Fruit fly (Drosophila melanogaster) whole organism, embryonic: ENCODE data around the gene bun.

ENCODE experiments used
- Atf3 ChIP-seq: fragments of 200-800 bp; sonication (Bioruptor generic); optimal IDR thresholded peaks from 3 replicates; lab custom pipeline; 2016; ENCODE audit warnings: missing biosample characterization, missing genetic modification characterization
- Bteb2 ChIP-seq: fragments of 200-800 bp; sonication (Bioruptor generic); optimal IDR thresholded peaks from 2 replicates; lab custom pipeline; 2016; ENCODE audit warnings: missing biosample characterization, missing genetic modification characterization
- C15 ChIP-seq: fragments of 200-800 bp; sonication (Bioruptor generic); IDR thresholded peaks from 3 replicates; pipeline ENCODE4 v1.3.6; 2022; ENCODE audit warnings: missing biosample characterization, missing genetic modification characterization
- CG10209 ChIP-seq: fragments of 200-800 bp; sonication (Bioruptor generic); optimal IDR thresholded peaks from 3 replicates; lab custom pipeline; 2017; ENCODE audit warnings: missing biosample characterization, mild to moderate bottlenecking, missing genetic modification characterization, missing genetic modification reagents
- CG13123 ChIP-seq: fragments of 200-800 bp; sonication (Bioruptor generic); optimal IDR thresholded peaks from 2 replicates; lab custom pipeline; 2016; ENCODE audit warnings: missing biosample characterization, missing genetic modification characterization
- CG13287 ChIP-seq: fragments of 200-800 bp; sonication (Bioruptor generic); IDR thresholded peaks from 2 replicates; pipeline ENCODE4 v1.3.6; 2022; ENCODE audit warnings: missing biosample characterization, missing genetic modification characterization; ENCODE audit not compliant: partially characterized antibody
- CG14441 ChIP-seq: fragments of 200-800 bp; sonication (Bioruptor generic); IDR thresholded peaks from 2 replicates; pipeline ENCODE4 v1.3.6; 2022; ENCODE audit warnings: missing biosample characterization, missing genetic modification characterization
- CG14667 ChIP-seq: fragments of 200-800 bp; sonication (Bioruptor generic); IDR thresholded peaks from 2 replicates; pipeline ENCODE4 v1.3.6; 2022; ENCODE audit warnings: missing biosample characterization, missing genetic modification characterization
- CG15479 ChIP-seq: fragments of 200-800 bp; sonication (Bioruptor generic); optimal IDR thresholded peaks from 3 replicates; lab custom pipeline; 2019; ENCODE audit warnings: missing biosample characterization, mild to moderate bottlenecking, missing genetic modification characterization, moderate library complexity
- CG15514 ChIP-seq: fragments of 200-800 bp; sonication (Bioruptor generic); optimal IDR thresholded peaks from 3 replicates; lab custom pipeline; 2017; ENCODE audit warnings: missing biosample characterization, missing genetic modification characterization, mild to moderate bottlenecking, moderate library complexity, missing genetic modification reagents
- CG1603 ChIP-seq: fragments of 200-800 bp; sonication (Bioruptor generic); optimal IDR thresholded peaks from 2 replicates; lab custom pipeline; 2019; ENCODE audit warnings: missing biosample characterization, mild to moderate bottlenecking, missing genetic modification characterization, moderate library complexity
- CG17568 ChIP-seq: fragments of 200-800 bp; sonication (Bioruptor generic); optimal IDR thresholded peaks from 2 replicates; lab custom pipeline; 2018; ENCODE audit warnings: missing biosample characterization, mild to moderate bottlenecking, missing genetic modification characterization, moderate library complexity
- CG18011 ChIP-seq: fragments of 200-800 bp; sonication (Bioruptor generic); optimal IDR thresholded peaks from 2 replicates; lab custom pipeline; 2017; ENCODE audit warnings: missing biosample characterization, missing genetic modification characterization, mild to moderate bottlenecking, moderate library complexity, missing genotype
- CG18764 ChIP-seq: fragments of 200-800 bp; sonication (Bioruptor generic); optimal IDR thresholded peaks from 3 replicates; lab custom pipeline; 2016; ENCODE audit warnings: missing biosample characterization, missing genetic modification characterization
- CG30020 ChIP-seq: fragments of 200-800 bp; optimal IDR thresholded peaks from 2 replicates; lab custom pipeline; 2019; ENCODE audit warnings: missing biosample characterization, mild to moderate bottlenecking, missing genetic modification characterization, moderate library complexity
- CG31441 ChIP-seq: fragments of 200-800 bp; sonication (Bioruptor generic); IDR thresholded peaks from 2 replicates; pipeline ENCODE4 v1.3.6; 2022; ENCODE audit warnings: missing biosample characterization, missing genetic modification characterization
- CG3838 ChIP-seq: fragments of 200-800 bp; sonication (Bioruptor generic); optimal IDR thresholded peaks from 3 replicates; lab custom pipeline; 2016; ENCODE audit warnings: missing biosample characterization, missing genetic modification characterization
- CG3995 ChIP-seq: fragments of 200-800 bp; sonication (Bioruptor generic); optimal IDR thresholded peaks from 3 replicates; lab custom pipeline; 2016; ENCODE audit warnings: missing biosample characterization, missing genetic modification characterization
- CG6813 ChIP-seq: fragments of 200-800 bp; sonication (Bioruptor generic); optimal IDR thresholded peaks from 2 replicates; lab custom pipeline; 2017; ENCODE audit warnings: missing biosample characterization, missing genetic modification characterization, mild to moderate bottlenecking, moderate library complexity, missing genetic modification reagents
- CG7928 ChIP-seq: fragments of 200-800 bp; sonication (Bioruptor generic); optimal IDR thresholded peaks from 2 replicates; lab custom pipeline; 2017; ENCODE audit warnings: missing biosample characterization, mild to moderate bottlenecking, missing genetic modification characterization
- CG8944 ChIP-seq: fragments of 200-800 bp; sonication (Bioruptor generic); optimal IDR thresholded peaks from 3 replicates; lab custom pipeline; 2016; ENCODE audit warnings: missing biosample characterization, missing genetic modification characterization
- Camta ChIP-seq: fragments of 200-800 bp; sonication (Bioruptor generic); optimal IDR thresholded peaks from 2 replicates; lab custom pipeline; 2016; ENCODE audit warnings: missing biosample characterization, missing genetic modification characterization
- Dad ChIP-seq: fragments of 200-800 bp; sonication (Bioruptor generic); optimal IDR thresholded peaks from 3 replicates; lab custom pipeline; 2016; ENCODE audit warnings: missing biosample characterization, missing genetic modification characterization
- Dbx ChIP-seq: fragments of 200-800 bp; sonication (Bioruptor generic); IDR thresholded peaks from 3 replicates; pipeline ENCODE4 v1.3.6; 2022; ENCODE audit warnings: missing biosample characterization, missing genetic modification characterization
- Dp ChIP-seq: fragments of 200-800 bp; sonication (Bioruptor generic); optimal IDR thresholded peaks from 2 replicates; lab custom pipeline; 2018; ENCODE audit warnings: missing biosample characterization, mild to moderate bottlenecking, missing genetic modification characterization, moderate library complexity
- E2f1 ChIP-seq: fragments of 200-800 bp; sonication (Bioruptor generic); IDR thresholded peaks from 2 replicates; pipeline ENCODE4 v1.3.6; 2022; ENCODE audit warnings: missing biosample characterization, missing genetic modification characterization
- Ets97D ChIP-seq: fragments of 200-800 bp; sonication (Bioruptor generic); optimal IDR thresholded peaks from 3 replicates; lab custom pipeline; 2016; ENCODE audit warnings: missing biosample characterization, missing genetic modification characterization
- Fer3 ChIP-seq: fragments of 200-800 bp; sonication (Bioruptor generic); optimal IDR thresholded peaks from 2 replicates; lab custom pipeline; 2018; ENCODE audit warnings: missing biosample characterization, mild to moderate bottlenecking, missing genetic modification characterization, moderate library complexity
- HHEX ChIP-seq: fragments of 200-800 bp; sonication (Bioruptor generic); optimal IDR thresholded peaks from 3 replicates; lab custom pipeline; 2017; ENCODE audit warnings: missing biosample characterization, mild to moderate bottlenecking, missing genetic modification characterization, missing genetic modification reagents
- HmgZ ChIP-seq: fragments of 200-800 bp; sonication (Bioruptor generic); optimal IDR thresholded peaks from 2 replicates; lab custom pipeline; 2018; ENCODE audit warnings: missing biosample characterization, mild to moderate bottlenecking, missing genetic modification characterization
- Myb ChIP-seq: fragments of 200-800 bp; sonication (Bioruptor generic); optimal IDR thresholded peaks from 2 replicates; lab custom pipeline; 2016; ENCODE audit warnings: missing biosample characterization, missing genetic modification characterization
- Nf-YB ChIP-seq: fragments of 200-800 bp; sonication (Bioruptor generic); optimal IDR thresholded peaks from 3 replicates; lab custom pipeline; 2019; ENCODE audit warnings: missing biosample characterization, mild to moderate bottlenecking, missing genetic modification characterization, moderate library complexity
- ab ChIP-seq: fragments of 200-800 bp; sonication (Bioruptor generic); optimal IDR thresholded peaks from 2 replicates; lab custom pipeline; 2016; ENCODE audit warnings: missing biosample characterization, missing genetic modification characterization
- ara ChIP-seq: fragments of 200-800 bp; sonication (Bioruptor generic); IDR thresholded peaks from 2 replicates; pipeline ENCODE4 v1.3.6; 2022; ENCODE audit warnings: missing biosample characterization, missing genetic modification characterization
- bigmax ChIP-seq: fragments of 200-800 bp; sonication (Bioruptor generic); optimal IDR thresholded peaks from 2 replicates; lab custom pipeline; 2018; ENCODE audit warnings: missing biosample characterization, mild to moderate bottlenecking, missing genetic modification characterization
- cato ChIP-seq: fragments of 200-800 bp; sonication (Bioruptor generic); optimal IDR thresholded peaks from 2 replicates; lab custom pipeline; 2016; ENCODE audit warnings: missing biosample characterization, missing genetic modification characterization, borderline replicate concordance
- chn ChIP-seq: fragments of 200-800 bp; sonication (Bioruptor generic); optimal IDR thresholded peaks from 2 replicates; lab custom pipeline; 2016; ENCODE audit warnings: missing biosample characterization, missing genetic modification characterization
- ci ChIP-seq: fragments of 200-800 bp; sonication (Bioruptor generic); IDR thresholded peaks from 3 replicates; pipeline ENCODE4 v1.3.6; 2022; ENCODE audit warnings: missing biosample characterization, missing genetic modification characterization
- crol ChIP-seq: fragments of 200-800 bp; sonication (Bioruptor generic); IDR thresholded peaks from 2 replicates; pipeline ENCODE4 v1.3.6; 2022; ENCODE audit warnings: missing biosample characterization, missing genetic modification characterization
- disco-r ChIP-seq: fragments of 200-800 bp; sonication (Bioruptor generic); optimal IDR thresholded peaks from 2 replicates; lab custom pipeline; 2016; ENCODE audit warnings: missing biosample characterization, missing genetic modification characterization
- dpn ChIP-seq, 2 experiments: fragments of 200-800 bp; sonication (Bioruptor generic); optimal IDR thresholded peaks; 3 replicates each; lab custom pipeline; 2016; ENCODE audit warnings: missing biosample characterization in 2 of 2, missing genetic modification characterization in 2 of 2
- fru ChIP-seq: fragments of >200 bp; optimal IDR thresholded peaks from 2 replicates; lab custom pipeline; 2017
- gsb ChIP-seq: fragments of 200-800 bp; sonication (Bioruptor generic); IDR thresholded peaks from 2 replicates; pipeline ENCODE4 v1.3.6; 2022; ENCODE audit warnings: missing biosample characterization, missing genetic modification characterization
- h ChIP-seq: fragments of >200 bp; optimal IDR thresholded peaks from 2 replicates; lab custom pipeline; 2017
- lab ChIP-seq: fragments of 200-800 bp; sonication (Bioruptor generic); optimal IDR thresholded peaks from 3 replicates; lab custom pipeline; 2017; ENCODE audit warnings: missing biosample characterization, missing genetic modification characterization, mild to moderate bottlenecking, moderate library complexity, missing genetic modification reagents
- nau ChIP-seq: fragments of 200-800 bp; sonication (Bioruptor generic); optimal IDR thresholded peaks from 3 replicates; lab custom pipeline; 2017; ENCODE audit warnings: missing biosample characterization, mild to moderate bottlenecking, missing genetic modification characterization, missing genetic modification reagents
- otp ChIP-seq: fragments of 200-800 bp; sonication (Bioruptor generic); IDR thresholded peaks from 3 replicates; pipeline ENCODE4, ENCODE4 v1.3.6; 2022; ENCODE audit warnings: missing biosample characterization, missing genetic modification characterization
- psq ChIP-seq: fragments of 200-800 bp; sonication (Bioruptor generic); optimal IDR thresholded peaks from 2 replicates; lab custom pipeline; 2017; ENCODE audit warnings: missing biosample characterization, missing genetic modification characterization
- slbo ChIP-seq: fragments of 200-800 bp; sonication (Bioruptor generic); IDR thresholded peaks from 2 replicates; pipeline ENCODE4 v1.3.6; 2022; ENCODE audit warnings: missing biosample characterization, missing genetic modification characterization
- ttk ChIP-seq: fragments of 200-800 bp; sonication (Bioruptor generic); IDR thresholded peaks from 2 replicates; pipeline ENCODE4 v2.1.2; 2022; ENCODE audit warnings: missing biosample characterization, missing genetic modification characterization

bun gene

dm6 chr2L:12483866-12484554, 62.4 kb downstream of the bun start (continued):
- TF ChIP-seq ab (GFP tag; lab: Kevin White, UChicago) (peak; percentile 76), cato (GFP tag; lab: Kevin White, UChicago) (peak; percentile 86), psq (GFP tag; lab: Kevin White, UChicago) (peak; percentile 41), Dp (GFP tag; lab: Kevin White, UChicago) (no peak), CG15479 (GFP tag; lab: Kevin White, UChicago) (no peak), CG7928 (GFP tag; lab: Kevin White, UChicago) (peak; percentile 42), gsb (peak; percentile 73), E2f1 (GFP tag; lab: Robert Waterston, UW) (peak; percentile 86; the same call in 1 of the 2 replicates), CG17568 (GFP tag; lab: Kevin White, UChicago) (peak; percentile 83), bigmax (GFP tag; lab: Kevin White, UChicago) (no peak), Camta (GFP tag; lab: Kevin White, UChicago) (peak; percentile 90), otp (GFP tag; lab: Robert Waterston, UW) (peak; percentile 81; the same call in 2 of the 3 replicates), CG13123 (peak; percentile 66), ara (peak; percentile 66), Ets97D (peak; percentile 58), CG18011 (GFP tag; lab: Kevin White, UChicago) (peak; percentile 75), HmgZ (peak; percentile 84), CG3838 (GFP tag; lab: Kevin White, UChicago) (peak; percentile 16), CG13287 (peak; percentile 16; the same call in 1 of the 2 replicates), Fer3 (tag; lab: Kevin White, UChicago) (peak; percentile 92), Myb (GFP tag; lab: Kevin White, UChicago) (peak; percentile 64), ci (GFP tag; lab: Robert Waterston, UW) (peak; percentile 92), chn (GFP tag; lab: Kevin White, UChicago) (peak; percentile 84), disco-r (GFP tag; lab: Kevin White, UChicago) (peak; percentile 78), CG1603 (peak; percentile 92), CG10209 (GFP tag; lab: Kevin White, UChicago) (peak; percentile 81), HHEX (GFP tag; lab: Kevin White, UChicago) (peak; percentile 88), Nf-YB (GFP tag; lab: Kevin White, UChicago) (peak; percentile 72), fru (lab: Kevin White, UChicago) (no peak), lab (peak; percentile 91), Dad (GFP tag; lab: Kevin White, UChicago) (peak; percentile 82), CG6813 (GFP tag; lab: Kevin White, UChicago) (peak; percentile 80), slbo (GFP tag; lab: Robert Waterston, UW) (peak; percentile 88), Dbx (GFP tag; lab: Robert Waterston, UW) (peak; percentile 85), Bteb2 (GFP tag; lab: Kevin White, UChicago) (peak; percentile 87), dpn (GFP tag; optimal IDR thresholded peaks at IDR 0.05; lab: Kevin White, UChicago) (peak; percentile 88 to 90), CG15514 (peak; percentile 61), CG18764 (GFP tag; lab: Kevin White, UChicago) (peak; percentile 81), CG14441 (GFP tag; lab: Robert Waterston, UW) (peak; percentile 88), crol (GFP tag; lab: Robert Waterston, UW) (no peak), nau (peak; percentile 74), C15 (peak; percentile 61; the same call in 1 of the 3 replicates), CG30020 (tag; lab: Kevin White, UChicago) (peak; percentile 48), h (no peak), CG8944 (GFP tag; lab: Kevin White, UChicago) (peak; percentile 89), CG31441 (GFP tag; lab: Robert Waterston, UW) (peak; percentile 87), CG14667 (GFP tag; lab: Robert Waterston, UW) (no peak; the same call in 1 of the 2 replicates), Atf3 (GFP tag; lab: Kevin White, UChicago) (peak; percentile 86), CG3995 (GFP tag; lab: Kevin White, UChicago) (peak; percentile 44), ttk (GFP tag; lab: Robert Waterston, UW) (no peak; the same call in 1 of the 2 replicates)
